Worm (Caenorhabditis elegans) whole organism, late embryonic: ENCODE data around the gene ttr-6.

Experiments
- C08G9.2 ChIP-seq: sonication (generic microtip); optimal IDR thresholded peaks from 2 replicates; lab custom pipeline; 2016; ENCODE audit warnings: mild to moderate bottlenecking, missing genetic modification characterization, moderate library complexity, missing compliant biosample characterization
- K02D7.2 ChIP-seq: sonication (generic microtip); optimal IDR thresholded peaks from 2 replicates; lab custom pipeline; 2017; ENCODE audit warnings: mild to moderate bottlenecking, missing genetic modification characterization, missing compliant biosample characterization
- ceh-31 ChIP-seq: sonication (generic microtip); optimal IDR thresholded peaks from 2 replicates; lab custom pipeline; 2016; ENCODE audit warnings: missing genetic modification characterization, missing compliant biosample characterization
- ceh-34 ChIP-seq: sonication (generic microtip); optimal IDR thresholded peaks from 2 replicates; lab custom pipeline; 2016; ENCODE audit warnings: mild to moderate bottlenecking, missing genetic modification characterization, missing compliant biosample characterization
- ceh-45 ChIP-seq: fragments of 200-800 bp; sonication (Bioruptor generic); IDR thresholded peaks from 2 replicates; pipeline ENCODE4 v1.3.6; 2022; ENCODE audit warnings: missing genetic modification reagents, missing genetic modification characterization, missing compliant biosample characterization
- ceh-9 ChIP-seq: sonication (generic microtip); optimal IDR thresholded peaks from 2 replicates; lab custom pipeline; 2016; ENCODE audit warnings: mild to moderate bottlenecking, missing genetic modification characterization, inconsistent platforms, missing compliant biosample characterization
- hlh-8 ChIP-seq: sonication (generic microtip); optimal IDR thresholded peaks from 2 replicates; lab custom pipeline; 2016; ENCODE audit warnings: missing genotype, missing genetic modification characterization, missing compliant biosample characterization
- nhr-11 ChIP-seq: fragments of 150-350 bp; optimal IDR thresholded peaks from 2 replicates; lab custom pipeline; 2014; ENCODE audit warnings: missing biosample characterization, missing genetic modification characterization
- sox-4 ChIP-seq: sonication (generic microtip); optimal IDR thresholded peaks from 2 replicates; lab custom pipeline; 2017; ENCODE audit warnings: mild to moderate bottlenecking, missing genetic modification characterization, inconsistent platforms, missing compliant biosample characterization

- TF ChIP-seq ceh-45 (GFP tag; lab: Robert Waterston, UW), result no peak
- TF ChIP-seq K02D7.2 (tag; lab: Kevin White, UChicago), result no peak
- no peak for TF ChIP-seq C08G9.2 (tag; lab: Kevin White, UChicago)
- no peak for TF ChIP-seq ceh-9 (tag; lab: Kevin White, UChicago)
- TF ChIP-seq ceh-34 (tag; lab: Kevin White, UChicago), result no peak
- no peak for TF ChIP-seq hlh-8
- no peak for TF ChIP-seq ceh-31 (tag; lab: Kevin White, UChicago)
- TF ChIP-seq nhr-11 (tag; lab: Kevin White, UChicago), result no peak
- no peak for TF ChIP-seq sox-4
These were observed 41.0 kb upstream of the ttr-6 start for ce11 chrX:6637933-6638332.
